Fruit fly (Drosophila melanogaster): ENCODE measurements around the gene Hibch.

Hibch gene

DNA sequence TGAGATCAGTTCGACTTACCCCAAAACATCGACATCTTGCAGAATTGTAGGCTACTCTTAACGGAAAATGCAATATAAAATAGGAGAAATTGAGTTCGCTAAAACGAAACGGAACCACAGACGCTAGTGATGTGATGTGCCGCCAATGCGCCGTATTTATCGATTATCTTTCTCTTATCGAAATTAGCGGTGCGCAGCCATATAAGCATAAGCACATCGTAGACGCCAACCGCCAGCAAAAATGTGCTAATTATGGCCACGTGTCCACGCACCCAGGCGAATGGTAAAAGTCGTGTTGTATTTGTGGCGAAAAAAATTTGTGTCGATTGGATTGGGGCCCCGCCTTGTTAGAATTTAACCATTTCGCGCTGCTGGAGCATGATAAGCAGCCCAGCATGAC lies 24.0 kb upstream of the Hibch start, which contains the start of the genes Fkbp39 and Cyfip (continued):
- TF ChIP-seq CG15479 (GFP tag; optimal IDR thresholded peaks at IDR 0.05): no peak
- TF ChIP-seq trh (GFP tag; optimal IDR thresholded peaks at IDR 0.05): no peak
- peak; percentile 96 for TF ChIP-seq ewg (GFP tag; optimal IDR thresholded peaks at IDR 0.05)
- TF ChIP-seq CG32767 (GFP tag; IDR thresholded peaks at IDR 0.05): peak; percentile 31; the same call in 1 of the 2 replicates
- TF ChIP-seq dm (GFP tag; optimal IDR thresholded peaks at IDR 0.05): peak; percentile 97
- peak; percentile 71 for TF ChIP-seq her (GFP tag; optimal IDR thresholded peaks at IDR 0.05)
- TF ChIP-seq CG8089 (GFP tag; optimal IDR thresholded peaks at IDR 0.05): no peak
- peak; percentile 82 for TF ChIP-seq BEAF-32 (GFP tag; optimal IDR thresholded peaks at IDR 0.05)
- peak; percentile 77 for TF ChIP-seq CG6791 (GFP tag; IDR thresholded peaks at IDR 0.05; ENCODE audit: partially characterized antibody)
- TF ChIP-seq Opbp (GFP tag; IDR thresholded peaks at IDR 0.05; ENCODE audit: partially characterized antibody): peak; percentile 83
- TF ChIP-seq sd (tag; optimal IDR thresholded peaks at IDR 0.05): no peak
- no peak for TF ChIP-seq CG8478 (optimal IDR thresholded peaks at IDR 0.05)
- peak; percentile 77; the same call in 1 of the 2 replicates for TF ChIP-seq amos (GFP tag; IDR thresholded peaks at IDR 0.05; ENCODE audit: partially characterized antibody)
- TF ChIP-seq Poxn (GFP tag; IDR thresholded peaks at IDR 0.05): no peak
- peak; percentile 71 for TF ChIP-seq CG9932 (GFP tag; IDR thresholded peaks at IDR 0.05)
- no peak for TF ChIP-seq oc (tag; optimal IDR thresholded peaks at IDR 0.05)
- peak; percentile 21 for TF ChIP-seq CG10979 (tag; optimal IDR thresholded peaks at IDR 0.05)
- TF ChIP-seq CG13424 (tag; optimal IDR thresholded peaks at IDR 0.05): peak; percentile 26
- TF ChIP-seq hb (GFP tag; IDR thresholded peaks at IDR 0.05; ENCODE audit: partially characterized antibody): peak; percentile 70; the same call in 1 of the 3 replicates
- no peak for TF ChIP-seq CG11695 (GFP tag; IDR thresholded peaks at IDR 0.05)
- peak; percentile 76 for TF ChIP-seq zfh2 (GFP tag; optimal IDR thresholded peaks at IDR 0.05)
- no peak for TF ChIP-seq CG1602 (GFP tag; optimal IDR thresholded peaks at IDR 0.05)
- TF ChIP-seq CG17829 (tag; optimal IDR thresholded peaks at IDR 0.05): peak; percentile 77
- TF ChIP-seq az2 (GFP tag; optimal IDR thresholded peaks at IDR 0.05): peak; percentile 6
- TF ChIP-seq CG17912 (GFP tag; optimal IDR thresholded peaks at IDR 0.05): peak; percentile 52
- TF ChIP-seq ATbp (GFP tag; optimal IDR thresholded peaks at IDR 0.05): no peak
- TF ChIP-seq Atf3 (GFP tag; optimal IDR thresholded peaks at IDR 0.05): no peak
- peak; percentile 67 for TF ChIP-seq ato (GFP tag; IDR thresholded peaks at IDR 0.05; ENCODE audit: partially characterized antibody)
- TF ChIP-seq lov (optimal IDR thresholded peaks at IDR 0.05): no peak
- no peak for TF ChIP-seq lov (GFP tag; IDR thresholded peaks at IDR 0.05)
- TF ChIP-seq esg (GFP tag; conservative IDR thresholded peaks at IDR 0.05): no peak
- TF ChIP-seq CG7271 (tag; optimal IDR thresholded peaks at IDR 0.05): no peak
- TF ChIP-seq CG16863 (GFP tag; optimal IDR thresholded peaks at IDR 0.05): peak; percentile 9
- TF ChIP-seq CG10147 (GFP tag; optimal IDR thresholded peaks at IDR 0.05): no peak
- no peak for TF ChIP-seq nom (GFP tag; optimal IDR thresholded peaks at IDR 0.05)
- TF ChIP-seq Sox102F (GFP tag; optimal IDR thresholded peaks at IDR 0.05): no peak
- peak; percentile 17 for TF ChIP-seq PHDP (tag; optimal IDR thresholded peaks at IDR 0.05)
- peak; percentile 40 for TF ChIP-seq CG30020 (tag; optimal IDR thresholded peaks at IDR 0.05)
- peak; percentile 64 for TF ChIP-seq sug (tag; optimal IDR thresholded peaks at IDR 0.05)
- no peak for TF ChIP-seq sqz (GFP tag; optimal IDR thresholded peaks at IDR 0.05)
- TF ChIP-seq CG7839 (tag; optimal IDR thresholded peaks at IDR 0.05): no peak
- TF ChIP-seq Scr (GFP tag; IDR thresholded peaks at IDR 0.05; ENCODE audit: partially characterized antibody): peak; percentile 68
- no peak for TF ChIP-seq Trl (optimal IDR thresholded peaks at IDR 0.05)
- TF ChIP-seq Trl (GFP tag; optimal IDR thresholded peaks at IDR 0.05): peak; percentile 74
- peak; percentile 98 for TF ChIP-seq gfzf (GFP tag; optimal IDR thresholded peaks at IDR 0.05)
- TF ChIP-seq ap (GFP tag; IDR thresholded peaks at IDR 0.05): no peak
- peak; percentile 48 for TF ChIP-seq grau (tag; optimal IDR thresholded peaks at IDR 0.05)
- no peak for TF ChIP-seq toy (GFP tag; IDR thresholded peaks at IDR 0.05)
- TF ChIP-seq CG10654 (GFP tag; optimal IDR thresholded peaks at IDR 0.05): peak; percentile 10
- no peak for TF ChIP-seq Deaf1 (tag; optimal IDR thresholded peaks at IDR 0.05)
- TF ChIP-seq grn (GFP tag; optimal IDR thresholded peaks at IDR 0.05): no peak
